Worm (Caenorhabditis elegans) whole organism, midembryonic: ENCODE results near the gene acl-2.

Experiments
- T22C8.4 ChIP-seq: fragments of 200-800 bp; sonication (Bioruptor generic); IDR thresholded peaks from 2 replicates; pipeline ENCODE4 v1.3.6; 2022; ENCODE audit warnings: missing genetic modification characterization, missing compliant biosample characterization
- cog-1 ChIP-seq: sonication (generic microtip); optimal IDR thresholded peaks from 2 replicates; lab custom pipeline; 2016; ENCODE audit warnings: missing genetic modification characterization, missing compliant biosample characterization
- flt-1 ChIP-seq: fragments of 200-800 bp; sonication (Bioruptor generic); IDR thresholded peaks from 2 replicates; pipeline ENCODE4 v1.3.6; 2022; ENCODE audit warnings: missing genetic modification characterization, missing compliant biosample characterization
- klf-2 ChIP-seq: fragments of 200-800 bp; sonication (Bioruptor generic); conservative IDR thresholded peaks from 2 replicates; pipeline ENCODE4 v1.3.6; 2022; ENCODE audit warnings: missing genetic modification reagents, missing genetic modification characterization, missing compliant biosample characterization
- med-1 ChIP-seq: sonication (generic microtip); optimal IDR thresholded peaks from 2 replicates; lab custom pipeline; 2017; ENCODE audit warnings: missing genetic modification characterization, mild to moderate bottlenecking, missing compliant biosample characterization, antibody characterized with exemption, missing genetic modification reagents; ENCODE audit not compliant: insufficient read depth
- ref-1 ChIP-seq: fragments of 200-800 bp; sonication (Bioruptor generic); conservative IDR thresholded peaks from 2 replicates; pipeline ENCODE4 v1.3.6; 2022; ENCODE audit warnings: missing genetic modification reagents, missing genetic modification characterization, missing compliant biosample characterization
- tab-1 ChIP-seq: fragments of 200-800 bp; sonication (Bioruptor generic); IDR thresholded peaks from 2 replicates; pipeline ENCODE4 v1.3.6; 2022; ENCODE audit warnings: missing genetic modification characterization, missing compliant biosample characterization
- ztf-23 ChIP-seq: fragments of 200-800 bp; sonication (Bioruptor generic); IDR thresholded peaks from 2 replicates; pipeline ENCODE4 v1.3.6; 2022; ENCODE audit warnings: missing genetic modification reagents, missing genetic modification characterization, missing compliant biosample characterization
- ztf-29 ChIP-seq: fragments of 200-800 bp; sonication (Bioruptor generic); IDR thresholded peaks from 2 replicates; pipeline ENCODE4 v1.3.6; 2022; ENCODE audit warnings: missing genetic modification reagents, missing genetic modification characterization, missing compliant biosample characterization

acl-2 gene

DNA sequence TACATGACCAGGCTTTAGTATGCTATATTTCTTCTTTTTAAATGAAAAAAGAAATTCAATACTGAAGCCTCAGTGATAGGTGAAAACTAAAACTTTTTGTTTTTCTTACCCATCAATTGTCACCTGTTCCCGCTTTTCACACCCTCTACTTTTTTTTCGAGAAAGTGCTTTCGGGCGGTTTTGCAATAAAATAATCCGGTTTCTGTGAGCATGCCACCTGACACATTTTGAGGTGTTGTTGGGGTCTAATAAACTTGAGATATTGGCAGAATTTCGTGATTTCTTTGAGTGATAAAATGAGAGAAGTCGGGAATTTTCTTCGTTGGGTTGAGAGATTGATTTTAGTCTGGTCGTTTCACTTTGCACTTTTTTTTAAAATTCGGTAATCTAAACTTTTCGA, 29.1 kb upstream of the acl-2 start:
- TF ChIP-seq klf-2 (GFP tag; lab: Robert Waterston, UW): no peak
- TF ChIP-seq T22C8.4 (GFP tag; lab: Robert Waterston, UW): no peak
- no peak for TF ChIP-seq ztf-23 (GFP tag; lab: Robert Waterston, UW)
- TF ChIP-seq cog-1 (tag; lab: Kevin White, UChicago): no peak
- TF ChIP-seq flt-1 (GFP tag; lab: Robert Waterston, UW): no peak
- TF ChIP-seq med-1 (GFP tag; lab: Kevin White, UChicago): no peak
- no peak for TF ChIP-seq tab-1 (GFP tag; lab: Robert Waterston, UW)
- no peak for TF ChIP-seq ref-1 (GFP tag; lab: Robert Waterston, UW)
- no peak for TF ChIP-seq ztf-29 (GFP tag; lab: Robert Waterston, UW)

DNA sequence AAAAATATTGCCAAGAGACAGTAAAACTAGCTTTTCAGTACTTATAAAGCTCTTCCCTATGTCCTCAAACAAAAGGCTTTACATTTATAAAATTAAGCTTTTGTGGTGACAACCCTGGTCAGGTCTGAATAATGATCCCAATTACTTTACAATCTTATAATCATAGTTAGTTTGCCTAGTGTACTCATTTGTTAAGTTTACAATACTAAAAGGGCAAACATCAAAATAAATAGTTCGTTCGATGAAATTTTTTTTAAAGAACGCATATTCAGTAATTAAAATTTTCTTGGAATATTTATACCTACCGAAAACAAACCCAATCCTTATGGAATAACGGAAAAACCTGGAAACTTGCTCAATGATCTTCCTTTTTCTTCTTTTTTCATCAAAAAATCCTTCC, 27.9 kb upstream of the acl-2 start:
- no peak for TF ChIP-seq ztf-29 (GFP tag; lab: Robert Waterston, UW)
- TF ChIP-seq T22C8.4 (GFP tag; lab: Robert Waterston, UW): no peak
- TF ChIP-seq ref-1 (GFP tag; lab: Robert Waterston, UW): no peak
- TF ChIP-seq cog-1 (tag; lab: Kevin White, UChicago): no peak
- no peak for TF ChIP-seq klf-2 (GFP tag; lab: Robert Waterston, UW)
- no peak for TF ChIP-seq ztf-23 (GFP tag; lab: Robert Waterston, UW)
- TF ChIP-seq flt-1 (GFP tag; lab: Robert Waterston, UW): no peak
- TF ChIP-seq tab-1 (GFP tag; lab: Robert Waterston, UW): no peak
- no peak for TF ChIP-seq med-1 (GFP tag; lab: Kevin White, UChicago)

DNA sequence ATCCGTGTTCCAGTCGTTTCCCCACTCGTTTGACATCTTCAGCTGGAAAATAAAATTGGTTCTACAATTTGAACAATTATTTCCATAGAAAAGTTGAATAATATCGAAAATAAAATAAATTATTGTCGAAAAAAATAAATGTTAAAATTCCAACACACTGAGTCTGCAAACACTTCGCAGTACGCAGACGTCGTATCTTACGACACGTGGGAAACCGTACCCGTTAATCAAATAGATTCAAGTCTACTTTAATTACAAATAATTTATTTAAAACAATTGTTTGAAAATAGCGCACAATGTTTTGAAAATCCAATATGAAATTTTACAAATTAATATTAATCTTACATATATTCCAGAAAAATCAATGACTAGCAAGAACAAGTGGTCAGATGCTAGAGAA, 24.0 kb upstream of the acl-2 start, which contains the start of gene yif-1:
Gene yif-1 (minus strand): TSS at position 42 of the 400 bp plus-strand sequence.
- no peak for TF ChIP-seq ztf-29 (GFP tag; lab: Robert Waterston, UW)
- no peak for TF ChIP-seq flt-1 (GFP tag; lab: Robert Waterston, UW)
- no peak for TF ChIP-seq med-1 (GFP tag; lab: Kevin White, UChicago)
- TF ChIP-seq T22C8.4 (GFP tag; lab: Robert Waterston, UW): no peak
- TF ChIP-seq klf-2 (GFP tag; lab: Robert Waterston, UW): no peak
- no peak for TF ChIP-seq cog-1 (tag; lab: Kevin White, UChicago)
- no peak for TF ChIP-seq ztf-23 (GFP tag; lab: Robert Waterston, UW)
- TF ChIP-seq tab-1 (GFP tag; lab: Robert Waterston, UW): no peak
- no peak for TF ChIP-seq ref-1 (GFP tag; lab: Robert Waterston, UW)

DNA sequence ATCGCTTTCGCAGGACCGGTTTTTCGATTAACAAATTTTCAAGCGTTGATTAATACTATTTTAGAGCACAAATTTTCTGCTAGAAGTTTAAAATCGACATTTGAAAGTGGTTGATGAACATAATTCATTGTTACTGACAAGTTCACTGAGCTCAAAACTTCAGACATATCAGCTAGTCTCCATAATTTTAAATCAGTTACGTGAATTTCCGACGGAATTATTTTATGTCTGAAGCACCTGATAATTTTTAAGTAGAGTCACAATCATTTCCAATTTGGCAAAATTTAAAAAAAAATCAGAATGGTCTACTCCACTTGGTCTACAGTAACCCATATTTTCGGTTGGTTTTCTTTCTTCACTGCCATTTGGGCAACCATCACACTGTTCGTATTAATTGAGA, 21.0 kb upstream of the acl-2 start, which contains the start of gene str-118:
Gene str-118 (plus strand): TSS at position 301 of the 400 bp plus-strand sequence.
- TF ChIP-seq ref-1 (GFP tag; lab: Robert Waterston, UW) (no peak), cog-1 (tag; lab: Kevin White, UChicago) (no peak), ztf-29 (GFP tag; lab: Robert Waterston, UW) (no peak), ztf-23 (GFP tag; lab: Robert Waterston, UW) (no peak), T22C8.4 (GFP tag; lab: Robert Waterston, UW) (no peak), med-1 (GFP tag; lab: Kevin White, UChicago) (no peak), tab-1 (GFP tag; lab: Robert Waterston, UW) (no peak), flt-1 (GFP tag; lab: Robert Waterston, UW) (no peak), klf-2 (GFP tag; lab: Robert Waterston, UW) (no peak)

DNA sequence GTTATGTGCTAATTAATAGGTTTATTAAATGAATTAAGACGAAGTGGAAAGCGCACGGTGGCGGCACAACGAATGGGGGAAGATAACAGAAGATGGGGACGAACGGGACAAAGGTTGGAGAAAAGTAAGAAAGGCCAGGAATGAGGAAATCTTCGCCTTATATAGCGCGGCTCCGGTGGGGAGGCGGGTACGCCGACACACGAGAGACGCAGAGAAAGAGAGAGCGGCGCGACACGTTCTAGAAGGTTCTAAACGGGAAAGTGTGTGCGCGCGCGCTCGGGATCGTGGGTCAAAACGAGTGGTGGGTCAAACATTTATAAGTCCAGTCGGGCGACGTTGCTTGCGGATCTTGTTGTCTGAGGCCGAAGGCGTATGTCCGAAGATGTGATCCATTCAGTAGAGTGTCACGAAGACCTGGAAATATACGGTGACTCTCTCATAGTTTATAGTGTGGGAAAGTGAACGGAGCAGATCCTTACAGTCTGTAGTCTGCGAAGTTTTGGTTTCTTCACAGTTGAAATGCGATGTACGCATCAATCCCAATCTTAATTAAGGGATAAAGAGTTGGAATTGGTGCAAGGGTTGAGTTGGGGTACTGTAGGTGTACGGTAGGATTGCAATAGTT, 18.4 kb upstream of the acl-2 start:
- 0 out of 2 replicates have a peak, but pooled peaks have one; percentile 24 for TF ChIP-seq T22C8.4 (GFP tag; lab: Robert Waterston, UW)
- 0 out of 2 replicates have a peak, but pooled peaks have one; percentile 16 for TF ChIP-seq ref-1 (GFP tag; lab: Robert Waterston, UW)
- peak; percentile 63; the same call in 1 of the 2 replicates for TF ChIP-seq flt-1 (GFP tag; lab: Robert Waterston, UW)

DNA sequence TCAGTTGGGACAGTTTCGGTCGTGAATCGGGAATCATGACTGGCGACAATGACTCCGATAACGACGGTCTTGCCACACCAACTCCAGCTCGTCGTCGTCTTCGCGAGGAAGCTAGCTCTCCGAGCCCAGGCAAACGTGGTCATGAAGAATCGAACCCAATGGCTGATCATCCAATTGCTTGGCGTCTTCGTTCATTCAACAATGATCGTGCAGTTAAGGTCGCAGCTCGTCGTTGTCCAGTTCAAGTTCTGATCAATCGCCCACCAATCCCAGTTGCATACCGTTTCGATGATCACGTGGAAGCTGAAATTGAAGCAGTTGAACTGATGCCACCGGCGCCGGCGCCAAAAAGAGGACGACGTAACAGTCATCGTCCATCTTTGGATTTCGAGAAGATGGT, 16.3 kb upstream of the acl-2 start:
- no peak for TF ChIP-seq tab-1 (GFP tag; lab: Robert Waterston, UW)
- no peak for TF ChIP-seq T22C8.4 (GFP tag; lab: Robert Waterston, UW)
- no peak for TF ChIP-seq cog-1 (tag; lab: Kevin White, UChicago)
- no peak for TF ChIP-seq ref-1 (GFP tag; lab: Robert Waterston, UW)
- TF ChIP-seq ztf-23 (GFP tag; lab: Robert Waterston, UW): no peak
- TF ChIP-seq med-1 (GFP tag; lab: Kevin White, UChicago): no peak
- no peak for TF ChIP-seq klf-2 (GFP tag; lab: Robert Waterston, UW)

DNA sequence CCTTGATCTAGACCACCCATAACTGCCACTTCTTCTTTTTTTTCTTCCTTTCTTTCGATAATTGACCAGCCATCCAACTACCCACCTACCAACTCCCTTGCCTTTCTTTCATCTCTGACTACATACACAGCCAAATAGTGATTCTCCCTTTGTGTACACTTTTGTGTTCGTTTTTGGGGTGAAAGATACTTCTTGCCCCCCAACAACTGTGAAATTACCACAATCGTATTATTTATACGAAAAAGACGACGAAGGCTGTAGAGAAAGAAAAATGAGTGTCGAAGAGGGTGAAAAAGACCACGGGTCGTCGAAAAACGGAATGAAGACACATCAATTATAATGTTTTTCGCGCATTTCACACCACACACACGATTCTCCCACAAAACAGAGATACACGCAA, 15.6 kb upstream of the acl-2 start:
- TF ChIP-seq flt-1 (GFP tag; lab: Robert Waterston, UW) (no peak), med-1 (GFP tag; lab: Kevin White, UChicago) (no peak), klf-2 (GFP tag; lab: Robert Waterston, UW) (no peak), cog-1 (tag; lab: Kevin White, UChicago) (no peak), ref-1 (GFP tag; lab: Robert Waterston, UW) (no peak), ztf-23 (GFP tag; lab: Robert Waterston, UW) (no peak), tab-1 (GFP tag; lab: Robert Waterston, UW) (no peak), T22C8.4 (GFP tag; lab: Robert Waterston, UW) (no peak), ztf-29 (GFP tag; lab: Robert Waterston, UW) (no peak)

DNA sequence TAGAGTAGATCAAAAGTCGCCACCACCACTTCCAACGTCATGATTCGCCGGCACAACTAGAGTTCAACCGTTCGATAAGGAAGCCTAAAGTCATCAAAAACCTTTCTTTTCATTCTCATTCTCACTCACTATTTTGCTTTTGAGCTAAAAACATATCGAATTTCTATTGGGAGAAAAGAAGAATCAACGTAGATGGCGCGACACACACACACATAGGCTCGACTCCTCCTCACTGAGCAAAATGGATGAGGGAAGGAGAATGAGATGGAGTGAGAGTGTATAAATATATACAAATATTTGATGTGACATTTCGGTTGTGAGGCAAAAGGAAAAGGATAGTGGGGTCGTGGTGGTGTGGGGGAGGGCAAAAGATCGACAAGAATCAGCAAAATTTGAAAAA, 13.8 kb upstream of the acl-2 start:
- TF ChIP-seq ztf-23 (GFP tag; lab: Robert Waterston, UW): no peak
- TF ChIP-seq tab-1 (GFP tag; lab: Robert Waterston, UW): no peak
- TF ChIP-seq ref-1 (GFP tag; lab: Robert Waterston, UW): no peak
- no peak for TF ChIP-seq med-1 (GFP tag; lab: Kevin White, UChicago)
- no peak for TF ChIP-seq ztf-29 (GFP tag; lab: Robert Waterston, UW)
- no peak for TF ChIP-seq T22C8.4 (GFP tag; lab: Robert Waterston, UW)
- no peak for TF ChIP-seq klf-2 (GFP tag; lab: Robert Waterston, UW)
- TF ChIP-seq flt-1 (GFP tag; lab: Robert Waterston, UW): no peak
- TF ChIP-seq cog-1 (tag; lab: Kevin White, UChicago): no peak
